Worm (Caenorhabditis elegans) whole organism, early embryonic: ENCODE measurements around the gene Y56A3A.28.

Experiments
- aly-1 ChIP-seq: sonication (generic microtip); optimal IDR thresholded peaks from 2 replicates; lab custom pipeline; 2016; ENCODE audit warnings: missing genetic modification characterization, missing compliant biosample characterization
- ama-1 ChIP-seq: fragments of 150-350 bp; optimal IDR thresholded peaks from 2 replicates; lab custom pipeline; 2014
- ceh-13 ChIP-seq: fragments of 200-800 bp; sonication (Bioruptor generic); optimal IDR thresholded peaks from 2 replicates; lab custom pipeline; 2018; ENCODE audit warnings: mild to moderate bottlenecking, missing genetic modification characterization, missing compliant biosample characterization
- flt-1 ChIP-seq: fragments of 200-800 bp; sonication (Bioruptor generic); IDR thresholded peaks from 2 replicates; pipeline ENCODE4 v1.3.6; 2022; ENCODE audit warnings: missing genetic modification characterization, missing compliant biosample characterization
- hmbx-1 ChIP-seq: sonication (generic microtip); optimal IDR thresholded peaks from 2 replicates; lab custom pipeline; 2016; ENCODE audit warnings: mild to moderate bottlenecking, missing genetic modification characterization, missing compliant biosample characterization

ce11 chrIII:12015183-12015582 is 44.0 kb upstream of the Y56A3A.28 start:
- TF ChIP-seq ama-1 (lab: Kevin White, UChicago) (no peak), flt-1 (GFP tag; lab: Robert Waterston, UW) (no peak), ceh-13 (GFP tag; lab: Kevin White, UChicago) (no peak), aly-1 (tag; lab: Kevin White, UChicago) (no peak), hmbx-1 (tag; lab: Kevin White, UChicago) (no peak)
